Worm (Caenorhabditis elegans) whole organism, L4/young adult: ENCODE measurements around the gene C02F5.14.
A peak's percentile ranks its signal among the peaks of the same experiment; 100 is the strongest.

Experiments used
- W03F9.2 ChIP-seq: fragments of 150-350 bp; optimal IDR thresholded peaks from 2 replicates; lab custom pipeline; 2014; ENCODE audit warnings: missing biosample characterization, missing genetic modification characterization
- dao-5 ChIP-seq: sonication (generic microtip); optimal IDR thresholded peaks from 2 replicates; lab custom pipeline; 2016; ENCODE audit warnings: missing genotype, missing genetic modification characterization, moderate library complexity, missing compliant biosample characterization
- him-1 ChIP-seq: sonication (generic microtip); optimal IDR thresholded peaks from 2 replicates; lab custom pipeline; 2016; ENCODE audit warnings: missing genotype, missing genetic modification reagents, missing genetic modification characterization, missing compliant biosample characterization

C02F5.14 gene

ce11 chrIII:8227511-8227910, 7.8 kb downstream of the C02F5.14 start, which contains the start of gene fbxl-1:
Gene fbxl-1, plus strand, starts transcription at chrIII:8227830.
- TF ChIP-seq dao-5 (tag; lab: Kevin White, UChicago) (no peak), him-1 (peak; percentile 84), W03F9.2 (peak; percentile 2)

- TF ChIP-seq dao-5 (tag; lab: Kevin White, UChicago) (no peak), him-1 (no peak), W03F9.2 (no peak)
Measured at ce11 chrIII:8226178-8226577, 9.1 kb downstream of the C02F5.14 start, which contains the start of gene rfs-1. Gene rfs-1, plus strand, starts transcription at chrIII:8226478.

ce11 chrIII:8224769-8225168, 10.5 kb downstream of the C02F5.14 start, which contains the start of gene mob-4:
Gene mob-4, plus strand, starts transcription at chrIII:8225097.
- TF ChIP-seq W03F9.2 (no peak), dao-5 (tag; lab: Kevin White, UChicago) (no peak), him-1 (no peak)

ce11 chrIII:8220081-8220480, 15.2 kb downstream of the C02F5.14 start:
- no peak for TF ChIP-seq W03F9.2
- no peak for TF ChIP-seq him-1
- TF ChIP-seq dao-5 (tag; lab: Kevin White, UChicago), result no peak

- TF ChIP-seq W03F9.2 (no peak), dao-5 (tag; lab: Kevin White, UChicago) (no peak), him-1 (no peak)
Measured at ce11 chrIII:8217919-8218318, 17.4 kb downstream of the C02F5.14 start, which contains the start of gene C30A5.16. Gene C30A5.16, plus strand, starts transcription at chrIII:8218219.

ce11 chrIII:8216224-8216623, 19.1 kb downstream of the C02F5.14 start, which contains the start of gene unc-86:
Gene unc-86, minus strand, starts transcription at chrIII:8216336.
- TF ChIP-seq dao-5 (tag; lab: Kevin White, UChicago), result no peak
- TF ChIP-seq him-1, result no peak
- TF ChIP-seq W03F9.2, result no peak

- TF ChIP-seq W03F9.2 (no peak), dao-5 (tag; lab: Kevin White, UChicago) (no peak), him-1 (no peak)
Measured at ce11 chrIII:8211562-8211961, 23.8 kb downstream of the C02F5.14 start.

- TF ChIP-seq him-1 (no peak), W03F9.2 (no peak), dao-5 (tag; lab: Kevin White, UChicago) (no peak)
Measured at ce11 chrIII:8209775-8210174, 25.5 kb downstream of the C02F5.14 start, which contains the start of gene C30A5.10. Gene C30A5.10, minus strand, starts transcription at chrIII:8209875.

- TF ChIP-seq dao-5 (tag; lab: Kevin White, UChicago) (no peak), W03F9.2 (no peak), him-1 (no peak)
Measured at ce11 chrIII:8202754-8203153, 32.6 kb downstream of the C02F5.14 start, which contains the start of gene snb-5. Gene snb-5, plus strand, starts transcription at chrIII:8203054.

ce11 chrIII:8201760-8202159, 33.6 kb downstream of the C02F5.14 start:
- peak; percentile 42 for TF ChIP-seq him-1
- peak; percentile 25 for TF ChIP-seq W03F9.2
- TF ChIP-seq dao-5 (tag; lab: Kevin White, UChicago), result no peak

- TF ChIP-seq him-1 (no peak), W03F9.2 (no peak), dao-5 (tag; lab: Kevin White, UChicago) (no peak)
Measured at ce11 chrIII:8201117-8201516, 34.2 kb downstream of the C02F5.14 start, which contains the start of gene unc-36. Gene unc-36, minus strand, starts transcription at chrIII:8201217.

ce11 chrIII:8199060-8199459, 36.3 kb downstream of the C02F5.14 start:
- TF ChIP-seq W03F9.2, result no peak
- no peak for TF ChIP-seq him-1
- TF ChIP-seq dao-5 (tag; lab: Kevin White, UChicago), result no peak

- TF ChIP-seq dao-5 (tag; lab: Kevin White, UChicago) (no peak), W03F9.2 (no peak), him-1 (no peak)
Measured at ce11 chrIII:8191695-8192094, 43.6 kb downstream of the C02F5.14 start, which contains the start of gene C50C3.1. Gene C50C3.1, plus strand, starts transcription at chrIII:8191995.

- TF ChIP-seq W03F9.2, result no peak
- no peak for TF ChIP-seq dao-5 (tag; lab: Kevin White, UChicago)
- TF ChIP-seq him-1, result no peak
Measured at ce11 chrIII:8190505-8190904, 44.8 kb downstream of the C02F5.14 start, which contains the start of gene C50C3.19. Gene C50C3.19, plus strand, starts transcription at chrIII:8190805.

- TF ChIP-seq W03F9.2 (no peak), him-1 (no peak), dao-5 (tag; lab: Kevin White, UChicago) (no peak)
Measured at ce11 chrIII:8185130-8185529, 50.2 kb downstream of the C02F5.14 start.
